Worm (Caenorhabditis elegans) whole organism, early embryonic: ENCODE measurements around the gene srh-206.

ENCODE experiments used
- B0310.2 ChIP-seq: sonication (generic microtip); optimal IDR thresholded peaks from 2 replicates; lab custom pipeline; 2016; ENCODE audit warnings: mild to moderate bottlenecking, missing genetic modification characterization, missing compliant biosample characterization
- F13C5.2 ChIP-seq: sonication (generic microtip); optimal IDR thresholded peaks from 2 replicates; lab custom pipeline; 2017; ENCODE audit warnings: mild to moderate bottlenecking, missing genetic modification characterization, inconsistent platforms, missing compliant biosample characterization
- aly-1 ChIP-seq: sonication (generic microtip); optimal IDR thresholded peaks from 2 replicates; lab custom pipeline; 2016; ENCODE audit warnings: missing genetic modification characterization, missing compliant biosample characterization
- ama-1 ChIP-seq: fragments of 150-350 bp; optimal IDR thresholded peaks from 2 replicates; lab custom pipeline; 2014
- ceh-13 ChIP-seq: fragments of 200-800 bp; sonication (Bioruptor generic); optimal IDR thresholded peaks from 2 replicates; lab custom pipeline; 2018; ENCODE audit warnings: mild to moderate bottlenecking, missing genetic modification characterization, missing compliant biosample characterization
- ceh-36 ChIP-seq: sonication (generic microtip); optimal IDR thresholded peaks from 2 replicates; lab custom pipeline; 2016; ENCODE audit warnings: missing genetic modification characterization, inconsistent platforms, missing compliant biosample characterization
- ets-7 ChIP-seq: sonication (generic microtip); optimal IDR thresholded peaks from 2 replicates; lab custom pipeline; 2016; ENCODE audit warnings: missing genotype, missing genetic modification characterization, missing compliant biosample characterization
- flt-1 ChIP-seq: fragments of 200-800 bp; sonication (Bioruptor generic); IDR thresholded peaks from 2 replicates; pipeline ENCODE4 v1.3.6; 2022; ENCODE audit warnings: missing genetic modification characterization, missing compliant biosample characterization
- hnd-1 ChIP-seq: sonication (generic microtip); optimal IDR thresholded peaks from 2 replicates; lab custom pipeline; 2016; ENCODE audit warnings: missing genetic modification characterization, missing compliant biosample characterization
- pes-1 ChIP-seq: fragments of 200-800 bp; sonication (Bioruptor generic); IDR thresholded peaks from 2 replicates; pipeline ENCODE4 v1.3.6; 2022; ENCODE audit warnings: missing genetic modification reagents, missing genetic modification characterization, missing compliant biosample characterization
- scrt-1 ChIP-seq: fragments of 200-800 bp; sonication (Bioruptor generic); IDR thresholded peaks from 2 replicates; pipeline ENCODE4 v1.3.6; 2022; ENCODE audit warnings: missing genetic modification characterization, missing compliant biosample characterization
- sea-1 ChIP-seq: fragments of 200-800 bp; sonication (Bioruptor generic); conservative IDR thresholded peaks from 2 replicates; pipeline ENCODE4 v1.3.6; 2022; ENCODE audit warnings: missing genetic modification characterization, missing compliant biosample characterization

ce11 chrV:16958975-16959374 lies 4.3 kb upstream of the srh-206 start:
- TF ChIP-seq ama-1 (lab: Kevin White, UChicago) (no peak), ets-7 (no peak), pes-1 (GFP tag; lab: Robert Waterston, UW) (no peak), scrt-1 (no peak), F13C5.2 (no peak), ceh-36 (tag; lab: Kevin White, UChicago) (no peak), hnd-1 (tag; lab: Kevin White, UChicago) (no peak), ceh-13 (no peak), aly-1 (no peak), flt-1 (no peak), B0310.2 (tag; lab: Kevin White, UChicago) (no peak), sea-1 (GFP tag; lab: Robert Waterston, UW) (no peak)
